Fruit fly (Drosophila melanogaster) whole organism, prepupa: ENCODE data around the gene Cyp6d5.
A peak's percentile ranks its signal among the peaks of the same experiment; 100 is the strongest.

Experiments
- Blimp-1 ChIP-seq: fragments of 200-800 bp; sonication (Bioruptor generic); optimal IDR thresholded peaks from 3 replicates; lab custom pipeline; 2017; ENCODE audit warnings: missing biosample characterization, missing genetic modification characterization, mild to moderate bottlenecking, moderate library complexity, missing genetic modification reagents
- CG10631 ChIP-seq: fragments of 200-800 bp; sonication (Bioruptor generic); optimal IDR thresholded peaks from 2 replicates; lab custom pipeline; 2016; ENCODE audit warnings: missing biosample characterization, missing genetic modification characterization
- CG10669 ChIP-seq: fragments of 200-800 bp; sonication (Bioruptor generic); optimal IDR thresholded peaks from 3 replicates; lab custom pipeline; 2018; ENCODE audit warnings: missing biosample characterization, mild to moderate bottlenecking, missing genetic modification characterization, moderate library complexity
- CG11294 ChIP-seq: fragments of 200-800 bp; sonication (Bioruptor generic); IDR thresholded peaks from 2 replicates; pipeline ENCODE4 v1.3.6; 2022; ENCODE audit warnings: missing biosample characterization, missing genetic modification characterization
- CG11762 ChIP-seq: fragments of 200-800 bp; sonication (Bioruptor generic); optimal IDR thresholded peaks from 3 replicates; lab custom pipeline; 2016; ENCODE audit warnings: missing biosample characterization, missing genetic modification characterization; ENCODE audit not compliant: insufficient read depth
- CG15336 ChIP-seq: fragments of 200-800 bp; sonication (Bioruptor generic); IDR thresholded peaks from 2 replicates; pipeline ENCODE4 v1.3.6; 2022; ENCODE audit warnings: missing biosample characterization, missing genetic modification characterization
- CG1621 ChIP-seq: fragments of 200-800 bp; sonication (Bioruptor generic); optimal IDR thresholded peaks from 3 replicates; lab custom pipeline; 2018; ENCODE audit warnings: missing biosample characterization, mild to moderate bottlenecking, missing genetic modification characterization
- CG16779 ChIP-seq: fragments of 200-800 bp; sonication (Bioruptor generic); optimal IDR thresholded peaks from 3 replicates; lab custom pipeline; 2017; ENCODE audit warnings: missing biosample characterization, mild to moderate bottlenecking, missing genetic modification characterization
- CG3032 ChIP-seq: fragments of 200-800 bp; optimal IDR thresholded peaks from 2 replicates; lab custom pipeline; 2019; ENCODE audit warnings: missing biosample characterization, mild to moderate bottlenecking, missing genetic modification characterization, moderate library complexity
- CG31627 ChIP-seq: fragments of 200-800 bp; sonication (Bioruptor generic); optimal IDR thresholded peaks from 3 replicates; lab custom pipeline; 2016; ENCODE audit warnings: missing biosample characterization, missing genetic modification characterization
- CG32006 ChIP-seq: fragments of 200-800 bp; sonication (Bioruptor generic); optimal IDR thresholded peaks from 3 replicates; lab custom pipeline; 2017; ENCODE audit warnings: missing biosample characterization, mild to moderate bottlenecking, missing genetic modification characterization
- CG34406 ChIP-seq: fragments of 200-800 bp; sonication (Bioruptor generic); optimal IDR thresholded peaks from 3 replicates; lab custom pipeline; 2016; ENCODE audit warnings: missing biosample characterization, missing genetic modification characterization
- CG3919 ChIP-seq: fragments of 200-800 bp; sonication (Bioruptor generic); optimal IDR thresholded peaks from 3 replicates; lab custom pipeline; 2016; ENCODE audit warnings: missing biosample characterization, missing genetic modification characterization
- CG6163 ChIP-seq: fragments of 200-800 bp; sonication (Bioruptor generic); IDR thresholded peaks from 3 replicates; pipeline ENCODE4 v1.3.6; 2022; ENCODE audit warnings: missing biosample characterization, missing genetic modification characterization
- CG6276 ChIP-seq: fragments of 200-800 bp; sonication (Bioruptor generic); optimal IDR thresholded peaks from 2 replicates; lab custom pipeline; 2017; ENCODE audit warnings: missing biosample characterization, mild to moderate bottlenecking, missing genetic modification characterization
- CG6792 ChIP-seq: fragments of 200-800 bp; sonication (Bioruptor generic); optimal IDR thresholded peaks from 3 replicates; lab custom pipeline; 2016; ENCODE audit warnings: missing biosample characterization, missing genetic modification characterization
- CG6808 ChIP-seq: fragments of 200-800 bp; sonication (Bioruptor generic); optimal IDR thresholded peaks from 3 replicates; lab custom pipeline; 2017; ENCODE audit warnings: missing biosample characterization, missing genetic modification characterization, mild to moderate bottlenecking, moderate library complexity, missing genetic modification reagents
- CG6854 ChIP-seq: fragments of 200-800 bp; sonication (Bioruptor generic); optimal IDR thresholded peaks from 2 replicates; lab custom pipeline; 2017; ENCODE audit warnings: missing biosample characterization, mild to moderate bottlenecking, missing genetic modification characterization
- CG7368 ChIP-seq: fragments of 200-800 bp; sonication (Bioruptor generic); optimal IDR thresholded peaks from 3 replicates; lab custom pipeline; 2016; ENCODE audit warnings: missing biosample characterization, missing genetic modification characterization
- CG8119 ChIP-seq: fragments of 200-800 bp; sonication (Bioruptor generic); IDR thresholded peaks from 3 replicates; pipeline ENCODE4 v1.3.6; 2022; ENCODE audit warnings: missing biosample characterization, missing genetic modification characterization
- CG8319 ChIP-seq: fragments of 200-800 bp; sonication (Bioruptor generic); optimal IDR thresholded peaks from 3 replicates; lab custom pipeline; 2016; ENCODE audit warnings: missing biosample characterization, missing genetic modification characterization
- CG9139 ChIP-seq: fragments of 200-800 bp; sonication (Bioruptor generic); optimal IDR thresholded peaks from 3 replicates; lab custom pipeline; 2017; ENCODE audit warnings: missing biosample characterization, mild to moderate bottlenecking, missing genetic modification characterization
- Eip93F ChIP-seq: fragments of 200-800 bp; sonication (Bioruptor generic); optimal IDR thresholded peaks from 2 replicates; lab custom pipeline; 2016; ENCODE audit warnings: missing biosample characterization, mild to moderate bottlenecking, missing genetic modification characterization
- Ets21C ChIP-seq: fragments of 200-800 bp; sonication (Bioruptor generic); optimal IDR thresholded peaks from 3 replicates; lab custom pipeline; 2016; ENCODE audit warnings: missing biosample characterization, missing genetic modification characterization
- Gug ChIP-seq: fragments of 200-800 bp; sonication (Bioruptor generic); IDR thresholded peaks from 2 replicates; pipeline ENCODE4 v1.3.6; 2022; ENCODE audit warnings: missing biosample characterization, missing genetic modification characterization
- Hr38 ChIP-seq: sonication (Bioruptor generic); optimal IDR thresholded peaks from 2 replicates; lab custom pipeline; 2016; ENCODE audit warnings: missing biosample characterization, missing genetic modification characterization
- Hr39 ChIP-seq: fragments of 200-800 bp; sonication (Bioruptor generic); optimal IDR thresholded peaks from 2 replicates; lab custom pipeline; 2016; ENCODE audit warnings: missing biosample characterization, missing genetic modification characterization
- Hr4 ChIP-seq: fragments of 200-800 bp; sonication (Bioruptor generic); optimal IDR thresholded peaks from 3 replicates; lab custom pipeline; 2016; ENCODE audit warnings: missing biosample characterization, missing genetic modification characterization
- Lpt ChIP-seq: fragments of 200-800 bp; sonication (Bioruptor generic); optimal IDR thresholded peaks from 3 replicates; lab custom pipeline; 2016; ENCODE audit warnings: missing biosample characterization, missing genetic modification characterization
- Met ChIP-seq: fragments of 200-800 bp; sonication (Bioruptor generic); optimal IDR thresholded peaks from 3 replicates; lab custom pipeline; 2016; ENCODE audit warnings: missing biosample characterization, missing genetic modification characterization
- Smox ChIP-seq: fragments of 200-800 bp; sonication (Bioruptor generic); optimal IDR thresholded peaks from 3 replicates; lab custom pipeline; 2016; ENCODE audit warnings: missing biosample characterization, missing genetic modification characterization
- Sox102F ChIP-seq: fragments of 200-800 bp; sonication (Bioruptor generic); optimal IDR thresholded peaks from 2 replicates; lab custom pipeline; 2016; ENCODE audit warnings: missing biosample characterization, mild to moderate bottlenecking, missing genetic modification characterization
- Sox14 ChIP-seq: fragments of 200-800 bp; sonication (Bioruptor generic); optimal IDR thresholded peaks from 3 replicates; lab custom pipeline; 2016; ENCODE audit warnings: missing biosample characterization, missing genetic modification characterization
- Sox15 ChIP-seq: fragments of 200-800 bp; sonication (Bioruptor generic); optimal IDR thresholded peaks from 3 replicates; lab custom pipeline; 2016; ENCODE audit warnings: missing biosample characterization, missing genetic modification characterization
- achi ChIP-seq: fragments of 200-800 bp; sonication (Bioruptor generic); optimal IDR thresholded peaks from 3 replicates; lab custom pipeline; 2016; ENCODE audit warnings: missing biosample characterization, missing genetic modification characterization
- acj6 ChIP-seq: fragments of 200-800 bp; sonication (Bioruptor generic); optimal IDR thresholded peaks from 3 replicates; lab custom pipeline; 2016; ENCODE audit warnings: missing biosample characterization, missing genetic modification characterization
- cyc ChIP-seq: fragments of 200-800 bp; sonication (Bioruptor generic); optimal IDR thresholded peaks from 3 replicates; lab custom pipeline; 2016; ENCODE audit warnings: missing biosample characterization, missing genetic modification characterization
- dsx ChIP-seq: fragments of 200-800 bp; optimal IDR thresholded peaks from 3 replicates; lab custom pipeline; 2019; ENCODE audit warnings: missing biosample characterization, mild to moderate bottlenecking, missing genetic modification characterization, moderate library complexity; ENCODE audit not compliant: poor library complexity, severe bottlenecking
- eg ChIP-seq: fragments of 200-800 bp; sonication (Bioruptor generic); IDR thresholded peaks from 3 replicates; pipeline ENCODE4 v1.3.6; 2022; ENCODE audit warnings: missing biosample characterization, missing genetic modification characterization
- esn ChIP-seq: fragments of 200-800 bp; sonication (Bioruptor generic); optimal IDR thresholded peaks from 2 replicates; lab custom pipeline; 2016; ENCODE audit warnings: missing biosample characterization, mild to moderate bottlenecking, missing genetic modification characterization, moderate library complexity
- fd59A ChIP-seq: fragments of 200-800 bp; sonication (Bioruptor generic); optimal IDR thresholded peaks from 2 replicates; lab custom pipeline; 2017; ENCODE audit warnings: missing biosample characterization, mild to moderate bottlenecking, missing genetic modification characterization, missing genetic modification reagents
- fd85E ChIP-seq: fragments of 200-800 bp; sonication (Bioruptor generic); optimal IDR thresholded peaks from 3 replicates; lab custom pipeline; 2016; ENCODE audit warnings: missing biosample characterization, missing genetic modification characterization
- fkh ChIP-seq: fragments of 200-800 bp; sonication (Bioruptor generic); optimal IDR thresholded peaks from 3 replicates; lab custom pipeline; 2017; ENCODE audit warnings: missing biosample characterization, mild to moderate bottlenecking, missing genetic modification characterization, moderate library complexity
- lz ChIP-seq: fragments of 200-800 bp; sonication (Bioruptor generic); optimal IDR thresholded peaks from 3 replicates; lab custom pipeline; 2016; ENCODE audit warnings: missing biosample characterization, missing genetic modification characterization
- net ChIP-seq: fragments of 200-800 bp; sonication (Bioruptor generic); optimal IDR thresholded peaks from 3 replicates; lab custom pipeline; 2016; ENCODE audit warnings: missing biosample characterization, missing genetic modification characterization
- pdm3 ChIP-seq: fragments of 200-800 bp; sonication (Bioruptor generic); optimal IDR thresholded peaks from 3 replicates; lab custom pipeline; 2016; ENCODE audit warnings: missing biosample characterization, missing genetic modification characterization
- salr ChIP-seq, 2 experiments: fragments of 200-800 bp; sonication (Bioruptor generic); optimal IDR thresholded peaks; 3 replicates each; lab custom pipeline; 2016 to 2018; ENCODE audit warnings: missing biosample characterization in 2 of 2, missing genetic modification characterization in 2 of 2, mild to moderate bottlenecking in 1 of 2
- spab ChIP-seq: fragments of 200-800 bp; sonication (Bioruptor generic); optimal IDR thresholded peaks from 2 replicates; lab custom pipeline; 2017; ENCODE audit warnings: missing biosample characterization, mild to moderate bottlenecking, missing genetic modification characterization, missing genetic modification reagents
- svp ChIP-seq: fragments of 200-800 bp; sonication (Bioruptor generic); peaks from one replicate; lab custom pipeline; 2016; ENCODE audit warnings: missing biosample characterization, missing genetic modification characterization
- topi ChIP-seq: fragments of 200-800 bp; sonication (Bioruptor generic); optimal IDR thresholded peaks from 3 replicates; lab custom pipeline; 2016; ENCODE audit warnings: missing biosample characterization, missing genetic modification characterization
- vri ChIP-seq: fragments of 200-800 bp; sonication (Bioruptor generic); optimal IDR thresholded peaks from 3 replicates; lab custom pipeline; 2016; ENCODE audit warnings: missing biosample characterization, mild to moderate bottlenecking, missing genetic modification characterization

Gene Cyp6d5

dm6 chr3R:14012478-14013146 is 16.4 kb upstream of the Cyp6d5 start:
- TF ChIP-seq fd85E (GFP tag; lab: Kevin White, UChicago) (peak; percentile 94), acj6 (peak; percentile 82), vri (GFP tag; lab: Kevin White, UChicago) (peak; percentile 53), Hr39 (peak; percentile 74), svp (GFP tag; lab: Kevin White, UChicago) (peak; percentile 81), CG11294 (GFP tag; lab: Robert Waterston, UW) (peak; percentile 80), CG10669 (GFP tag; lab: Kevin White, UChicago) (peak; percentile 97), CG7368 (GFP tag; lab: Kevin White, UChicago) (peak; percentile 96), Ets21C (GFP tag; lab: Kevin White, UChicago) (peak; percentile 60), Hr38 (GFP tag; lab: Kevin White, UChicago) (no peak), CG11762 (GFP tag; lab: Kevin White, UChicago) (peak; percentile 95), achi (GFP tag; lab: Kevin White, UChicago) (peak; percentile 83), Eip93F (GFP tag; lab: Kevin White, UChicago) (no peak), CG34406 (GFP tag; lab: Kevin White, UChicago) (peak; percentile 75), topi (GFP tag; lab: Kevin White, UChicago) (peak; percentile 86), Smox (GFP tag; lab: Kevin White, UChicago) (peak; percentile 77), CG32006 (GFP tag; lab: Kevin White, UChicago) (peak; percentile 78), pdm3 (GFP tag; lab: Kevin White, UChicago) (peak; percentile 81), CG6163 (GFP tag; lab: Robert Waterston, UW) (peak; percentile 97), CG6854 (GFP tag; lab: Kevin White, UChicago) (peak; percentile 60), fkh (GFP tag; lab: Kevin White, UChicago) (peak; percentile 86), spab (GFP tag; lab: Kevin White, UChicago) (peak; percentile 96), Sox15 (GFP tag; lab: Kevin White, UChicago) (peak; percentile 68), CG8319 (peak; percentile 96), esn (GFP tag; lab: Kevin White, UChicago) (peak; percentile 81), CG1621 (tag; lab: Kevin White, UChicago) (peak; percentile 83), dsx (GFP tag; lab: Kevin White, UChicago) (peak; percentile 71), CG6808 (peak; percentile 94), CG6276 (GFP tag; lab: Kevin White, UChicago) (peak; percentile 79), Sox102F (GFP tag; lab: Kevin White, UChicago) (peak; percentile 79), Hr4 (GFP tag; lab: Kevin White, UChicago) (peak; percentile 81), Met (GFP tag; lab: Kevin White, UChicago) (peak; percentile 81), eg (peak; percentile 87), CG3919 (peak; percentile 97), Gug (peak; percentile 85), CG8119 (GFP tag; lab: Robert Waterston, UW) (peak; percentile 81), Sox14 (GFP tag; lab: Kevin White, UChicago) (peak; percentile 87), CG16779 (tag; lab: Kevin White, UChicago) (peak; percentile 49), CG15336 (GFP tag; lab: Robert Waterston, UW) (peak; percentile 76), salr (GFP tag; optimal IDR thresholded peaks at IDR 0.05; lab: Kevin White, UChicago) (peak; percentile 50 to 78), cyc (peak; percentile 91), CG31627 (GFP tag; lab: Kevin White, UChicago) (peak; percentile 72), CG10631 (peak; percentile 76), Blimp-1 (GFP tag; lab: Kevin White, UChicago) (peak; percentile 40), fd59A (peak; percentile 75), CG3032 (tag; lab: Kevin White, UChicago) (peak; percentile 86), CG6792 (peak; percentile 82), lz (GFP tag; lab: Kevin White, UChicago) (peak; percentile 79), CG9139 (GFP tag; lab: Kevin White, UChicago) (peak; percentile 92), Lpt (GFP tag; lab: Kevin White, UChicago) (peak; percentile 83), net (peak; percentile 80)
